Worm (Caenorhabditis elegans): ENCODE measurements around the gene ZK546.5.

DNA sequence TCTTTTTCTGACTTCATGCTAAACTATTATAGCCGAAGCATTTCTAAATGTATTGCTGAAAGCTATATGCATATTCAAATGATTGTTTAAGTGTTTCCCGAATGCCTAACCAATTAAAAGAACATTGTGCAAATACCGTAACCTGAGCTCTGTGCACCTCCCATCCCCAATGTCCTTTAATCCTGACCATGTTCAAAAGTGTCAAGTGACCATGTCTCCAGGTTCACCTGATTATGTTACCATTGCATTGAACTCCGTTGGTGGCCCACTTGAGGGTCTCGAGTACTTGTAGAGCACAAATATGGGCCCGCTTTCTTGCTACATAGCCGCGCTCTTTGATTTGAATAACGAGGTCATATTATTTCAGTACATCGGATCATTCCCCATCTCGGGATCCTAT lies 39.7 kb downstream of the ZK546.5 start:
- TF ChIP-seq tbx-2 (tag; optimal IDR thresholded peaks at IDR 0.05) (no peak), snpc-4 (tag; optimal IDR thresholded peaks at IDR 0.05) (no peak), egl-27 (tag; optimal IDR thresholded peaks at IDR 0.05) (no peak), jun-1 (tag; optimal IDR thresholded peaks at IDR 0.05) (no peak)

Data from whole organism, L3 larva.